Worm (Caenorhabditis elegans): ENCODE measurements around the gene rps-11.

- TF ChIP-seq T26A5.8 (tag; optimal IDR thresholded peaks at IDR 0.05): no peak
- TF ChIP-seq ceh-40 (GFP tag; IDR thresholded peaks at IDR 0.05): no peak
- no peak for TF ChIP-seq F39B2.1 (GFP tag; IDR thresholded peaks at IDR 0.05)
- TF ChIP-seq unc-62 (GFP tag; optimal IDR thresholded peaks at IDR 0.05): no peak
- TF ChIP-seq ekl-4 (GFP tag; IDR thresholded peaks at IDR 0.05): no peak
- no peak for TF ChIP-seq nhr-80 (tag; optimal IDR thresholded peaks at IDR 0.05)
- no peak for TF ChIP-seq efl-1 (GFP tag; optimal IDR thresholded peaks at IDR 0.05)
- no peak for TF ChIP-seq mcd-1 (GFP tag; IDR thresholded peaks at IDR 0.05)
- no peak for TF ChIP-seq attf-5 (GFP tag; optimal IDR thresholded peaks at IDR 0.05)
- TF ChIP-seq F22D6.2 (tag; optimal IDR thresholded peaks at IDR 0.05): no peak
- TF ChIP-seq mxl-1 (tag; optimal IDR thresholded peaks at IDR 0.05): no peak
- no peak for TF ChIP-seq ceh-79 (tag; optimal IDR thresholded peaks at IDR 0.05)
- no peak for TF ChIP-seq K11D2.4 (GFP tag; IDR thresholded peaks at IDR 0.05)
Measured at ce11 chrIV:11649031-11649430, 46.6 kb downstream of the rps-11 start, which contains the start of gene ZK809.8.

Measured in whole organism, young adult.